Worm (Caenorhabditis elegans): ENCODE results near the gene nlp-11.

DNA sequence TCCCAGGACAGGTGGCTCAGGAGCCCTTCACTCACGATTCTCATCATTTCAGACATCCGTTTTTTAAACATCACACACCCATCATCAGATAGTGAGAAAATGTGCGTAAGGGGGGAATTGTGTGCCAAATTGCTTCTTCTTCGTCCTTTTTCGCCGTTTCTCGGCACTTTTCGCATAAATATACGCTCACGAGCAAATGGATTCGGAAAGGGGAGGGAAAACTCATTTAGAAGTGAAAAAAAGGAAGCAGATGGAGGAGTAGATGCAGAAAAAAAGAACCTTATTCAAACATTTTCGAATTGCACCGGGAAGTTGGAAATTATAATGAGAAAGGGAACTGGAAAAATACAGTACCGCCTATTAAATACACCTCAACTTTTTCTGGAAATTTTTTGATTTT, 9.7 kb downstream of the nlp-11 start:
- TF ChIP-seq pha-2 (tag; optimal IDR thresholded peaks at IDR 0.05) (no peak), ama-1 (optimal IDR thresholded peaks at IDR 0.05) (no peak)
